Fruit fly (Drosophila melanogaster): ENCODE measurements around the gene CG4572.

The CG4572 gene

DNA sequence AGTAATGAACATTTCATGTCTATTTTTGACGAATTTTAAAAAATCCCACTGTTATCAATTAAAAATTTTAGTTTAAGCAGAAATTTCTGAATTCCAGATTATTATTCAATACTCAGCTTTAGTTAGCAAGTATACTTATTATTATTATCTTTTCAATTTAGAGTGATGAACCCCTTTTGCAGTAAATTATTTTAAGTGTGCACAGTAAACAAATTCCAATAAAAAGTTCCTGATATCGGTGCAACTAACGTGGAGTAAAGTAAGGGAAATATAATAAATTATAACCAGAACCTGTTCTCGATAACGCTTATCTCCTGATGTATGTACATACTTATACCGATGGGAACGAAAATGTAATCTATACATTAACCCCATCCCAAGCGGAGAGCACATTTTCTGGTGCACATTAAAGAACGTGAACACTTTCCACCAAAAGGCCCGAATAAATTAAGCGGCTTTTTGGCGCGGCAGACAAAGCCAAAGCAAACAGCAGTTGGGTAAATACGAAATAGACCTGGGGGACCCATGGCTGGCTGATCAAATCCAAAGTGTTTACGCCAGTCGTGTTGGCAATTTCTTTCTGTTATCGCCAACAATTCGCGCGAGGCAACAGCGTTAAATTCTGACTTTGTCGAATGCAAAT, 6.1 kb downstream of the CG4572 start (continued):
- TF ChIP-seq CG7963 (GFP tag; IDR thresholded peaks at IDR 0.05; ENCODE audit: partially characterized antibody) (no peak), CG6254 (GFP tag; optimal IDR thresholded peaks at IDR 0.05) (no peak), CG6765 (GFP tag; optimal IDR thresholded peaks at IDR 0.05) (peak; percentile 16), CG1233 (GFP tag; optimal IDR thresholded peaks at IDR 0.05) (no peak), schlank (tag; optimal IDR thresholded peaks at IDR 0.05) (peak; percentile 71), YL-1 (GFP tag; optimal IDR thresholded peaks at IDR 0.05) (no peak), Oaz (GFP tag; IDR thresholded peaks at IDR 0.05) (no peak), Opbp (GFP tag; IDR thresholded peaks at IDR 0.05; ENCODE audit: partially characterized antibody) (no peak), prd (optimal IDR thresholded peaks at IDR 0.05) (no peak), prd (GFP tag; IDR thresholded peaks at IDR 0.05) (no peak), Vsx1 (GFP tag; optimal IDR thresholded peaks at IDR 0.05) (peak; percentile 43), Antp (GFP tag; optimal IDR thresholded peaks at IDR 0.05) (no peak), CG17385 (GFP tag; optimal IDR thresholded peaks at IDR 0.05) (peak; percentile 3), CG1792 (GFP tag; optimal IDR thresholded peaks at IDR 0.05) (peak; percentile 36), Kr (GFP tag; optimal IDR thresholded peaks at IDR 0.05) (no peak), CG1647 (GFP tag; optimal IDR thresholded peaks at IDR 0.05) (no peak), da (GFP tag; optimal IDR thresholded peaks at IDR 0.05) (no peak), Hmr (GFP tag; optimal IDR thresholded peaks at IDR 0.05) (no peak), MTF-1 (GFP tag; optimal IDR thresholded peaks at IDR 0.05; ENCODE audit: borderline replicate concordance) (no peak), Usf (GFP tag; optimal IDR thresholded peaks at IDR 0.05) (peak; percentile 14), ssp (GFP tag; IDR thresholded peaks at IDR 0.05) (no peak), CG6654 (GFP tag; optimal IDR thresholded peaks at IDR 0.05) (no peak), CG18476 (GFP tag; optimal IDR thresholded peaks at IDR 0.05) (no peak), amos (GFP tag; IDR thresholded peaks at IDR 0.05; ENCODE audit: partially characterized antibody) (no peak), CG3995 (GFP tag; optimal IDR thresholded peaks at IDR 0.05) (peak; percentile 3), fd102C (GFP tag; optimal IDR thresholded peaks at IDR 0.05) (no peak), CG11085 (GFP tag; IDR thresholded peaks at IDR 0.05) (no peak), CG5245 (GFP tag; optimal IDR thresholded peaks at IDR 0.05) (no peak), Asciz (GFP tag; optimal IDR thresholded peaks at IDR 0.05) (peak; percentile 26), CG13287 (GFP tag; IDR thresholded peaks at IDR 0.05; ENCODE audit: partially characterized antibody) (no peak), gsb (GFP tag; IDR thresholded peaks at IDR 0.05) (no peak), CG1602 (GFP tag; optimal IDR thresholded peaks at IDR 0.05) (no peak), NFAT (GFP tag; IDR thresholded peaks at IDR 0.05) (peak; percentile 41; the same call in 1 of the 2 replicates), CG14965 (GFP tag; optimal IDR thresholded peaks at IDR 0.05; ENCODE audit: borderline replicate concordance) (no peak), ttk (GFP tag; IDR thresholded peaks at IDR 0.05) (no peak), HmgZ (tag; optimal IDR thresholded peaks at IDR 0.05) (peak; percentile 31), CG13624 (GFP tag; optimal IDR thresholded peaks at IDR 0.05) (peak; percentile 25), wor (GFP tag; IDR thresholded peaks at IDR 0.05) (no peak), pzg (GFP tag; optimal IDR thresholded peaks at IDR 0.05) (no peak), kah (GFP tag; optimal IDR thresholded peaks at IDR 0.05) (no peak), CG4282 (GFP tag; optimal IDR thresholded peaks at IDR 0.05) (no peak), trh (GFP tag; optimal IDR thresholded peaks at IDR 0.05) (no peak), CG12942 (GFP tag; optimal IDR thresholded peaks at IDR 0.05) (no peak), Bdp1 (GFP tag; optimal IDR thresholded peaks at IDR 0.05) (no peak), CG12391 (tag; optimal IDR thresholded peaks at IDR 0.05) (no peak), tgo (GFP tag; IDR thresholded peaks at IDR 0.05) (no peak), CG9932 (GFP tag; IDR thresholded peaks at IDR 0.05) (no peak; the same call in 1 of the 2 replicates), CG7271 (tag; optimal IDR thresholded peaks at IDR 0.05) (no peak), CG2116 (GFP tag; optimal IDR thresholded peaks at IDR 0.05) (no peak), CG1529 (GFP tag; optimal IDR thresholded peaks at IDR 0.05) (no peak), dysf (GFP tag; IDR thresholded peaks at IDR 0.05) (no peak)
